Fruit fly (Drosophila melanogaster) whole organism, embryonic: Measurements from ENCODE around the gene mRpL46.
A peak's percentile ranks its signal among the peaks of the same experiment; 100 is the strongest.

Experiments
- CG12744 ChIP-seq: fragments of 200-800 bp; sonication (Bioruptor generic); optimal IDR thresholded peaks from 2 replicates; lab custom pipeline; 2016; ENCODE audit warnings: missing biosample characterization, missing genetic modification characterization
- CG13424 ChIP-seq: fragments of 200-800 bp; sonication (Bioruptor generic); optimal IDR thresholded peaks from 2 replicates; lab custom pipeline; 2019; ENCODE audit warnings: missing biosample characterization, mild to moderate bottlenecking, missing genetic modification characterization, moderate library complexity
- CG14014 ChIP-seq: fragments of 200-800 bp; sonication (Bioruptor generic); IDR thresholded peaks from 2 replicates; pipeline ENCODE4 v1.3.6; 2022; ENCODE audit warnings: missing biosample characterization, missing genetic modification characterization
- CG1832 ChIP-seq: fragments of 200-800 bp; sonication (Bioruptor generic); optimal IDR thresholded peaks from 2 replicates; lab custom pipeline; 2017; ENCODE audit warnings: missing biosample characterization, mild to moderate bottlenecking, missing genetic modification characterization, inconsistent platforms
- CG9817 ChIP-seq: fragments of 200-800 bp; sonication (Bioruptor generic); optimal IDR thresholded peaks from 2 replicates; lab custom pipeline; 2018; ENCODE audit warnings: missing biosample characterization, mild to moderate bottlenecking, missing genetic modification characterization, moderate library complexity
- HmgZ ChIP-seq: fragments of 200-800 bp; sonication (Bioruptor generic); optimal IDR thresholded peaks from 2 replicates; lab custom pipeline; 2018; ENCODE audit warnings: missing biosample characterization, mild to moderate bottlenecking, missing genetic modification characterization
- chif ChIP-seq, 2 experiments: fragments of 200-800 bp; sonication (Bioruptor generic); optimal IDR thresholded peaks; 3 replicates each; lab custom pipeline; 2016; ENCODE audit warnings: missing biosample characterization in 2 of 2, missing genetic modification characterization in 2 of 2
- ttk ChIP-seq: fragments of 200-800 bp; sonication (Bioruptor generic); IDR thresholded peaks from 2 replicates; pipeline ENCODE4 v2.1.2; 2022; ENCODE audit warnings: missing biosample characterization, missing genetic modification characterization

- TF ChIP-seq CG1832 (GFP tag; lab: Kevin White, UChicago) (no peak), chif (GFP tag; optimal IDR thresholded peaks at IDR 0.05; lab: Kevin White, UChicago) (no peak), CG13424 (tag; lab: Kevin White, UChicago) (no peak), HmgZ (tag; lab: Kevin White, UChicago) (no peak), ttk (GFP tag; lab: Robert Waterston, UW) (0 out of 2 replicates have a peak, but pooled peaks have one; percentile 11), CG14014 (no peak), CG12744 (GFP tag; lab: Kevin White, UChicago) (no peak), CG9817 (tag; lab: Kevin White, UChicago) (no peak)
Observed at dm6 chr3L:1741107-1741506, 36.1 kb upstream of the mRpL46 start.
